Worm (Caenorhabditis elegans): ENCODE results near the gene Y54G9A.7.

- TF ChIP-seq die-1 (tag; optimal IDR thresholded peaks at IDR 0.05) = no peak
- TF ChIP-seq madf-3 (GFP tag; IDR thresholded peaks at IDR 0.05) = no peak
- TF ChIP-seq rec-8 (tag; optimal IDR thresholded peaks at IDR 0.05) = no peak
- no peak for TF ChIP-seq B0035.1 (tag; optimal IDR thresholded peaks at IDR 0.05)
- no peak for TF ChIP-seq dpl-1 (GFP tag; optimal IDR thresholded peaks at IDR 0.05)
- TF ChIP-seq B0261.1 (tag; optimal IDR thresholded peaks at IDR 0.05) = no peak
- TF ChIP-seq pha-4 (tag; optimal IDR thresholded peaks at IDR 0.05) = no peak
- TF ChIP-seq rpc-1 (optimal IDR thresholded peaks at IDR 0.05) = no peak
- no peak for TF ChIP-seq rpc-1 (tag; optimal IDR thresholded peaks at IDR 0.05)
- no peak for TF ChIP-seq repo-1 (tag; optimal IDR thresholded peaks at IDR 0.05)
- TF ChIP-seq nfyb-1 (GFP tag; IDR thresholded peaks at IDR 0.05) = no peak
- no peak for TF ChIP-seq snpc-4 (GFP tag; optimal IDR thresholded peaks at IDR 0.05)
- no peak for TF ChIP-seq snpc-4 (tag; optimal IDR thresholded peaks at IDR 0.05)
Observed at ce11 chrII:13679775-13680320, 45.8 kb downstream of the Y54G9A.7 start.

Data from whole organism, young adult.